Fruit fly (Drosophila melanogaster): ENCODE results near the gene Acox3.

Acox3 gene

dm6 chr2L:6479226-6479906, 31.2 kb upstream of the Acox3 start (continued):
- peak; percentile 44 for TF ChIP-seq CG5180 (GFP tag; optimal IDR thresholded peaks at IDR 0.05)
- TF ChIP-seq p53 (GFP tag; optimal IDR thresholded peaks at IDR 0.05) = no peak
- peak; percentile 14; the same call in 1 of the 3 replicates for TF ChIP-seq CG34422 (GFP tag; IDR thresholded peaks at IDR 0.05)
- no peak for TF ChIP-seq CG12219 (GFP tag; optimal IDR thresholded peaks at IDR 0.05)
- no peak for TF ChIP-seq CG11560 (tag; IDR thresholded peaks at IDR 0.05)
- TF ChIP-seq Bdp1 (GFP tag; optimal IDR thresholded peaks at IDR 0.05) = no peak
- TF ChIP-seq knrl (GFP tag; IDR thresholded peaks at IDR 0.05; ENCODE audit: partially characterized antibody) = no peak
- TF ChIP-seq ewg (GFP tag; optimal IDR thresholded peaks at IDR 0.05) = no peak
- peak; percentile 63 for TF ChIP-seq CG1233 (GFP tag; optimal IDR thresholded peaks at IDR 0.05)
- TF ChIP-seq Nf-YB (GFP tag; optimal IDR thresholded peaks at IDR 0.05) = no peak
- no peak for TF ChIP-seq slp2 (GFP tag; optimal IDR thresholded peaks at IDR 0.05)
- no peak for TF ChIP-seq vfl (GFP tag; optimal IDR thresholded peaks at IDR 0.05)
- TF ChIP-seq CG14965 (GFP tag; optimal IDR thresholded peaks at IDR 0.05; ENCODE audit: borderline replicate concordance) = no peak
- TF ChIP-seq tin (GFP tag; optimal IDR thresholded peaks at IDR 0.05) = no peak
- peak; percentile 18 for TF ChIP-seq CG2712 (tag; optimal IDR thresholded peaks at IDR 0.05)
- TF ChIP-seq sisA (GFP tag; IDR thresholded peaks at IDR 0.05) = no peak
- TF ChIP-seq repo (GFP tag; optimal IDR thresholded peaks at IDR 0.05) = no peak
- peak; percentile 38 for TF ChIP-seq CG12659 (GFP tag; optimal IDR thresholded peaks at IDR 0.05)
- no peak for TF ChIP-seq shn (GFP tag; optimal IDR thresholded peaks at IDR 0.05)
- TF ChIP-seq luna (GFP tag; optimal IDR thresholded peaks at IDR 0.05) = no peak
- peak; percentile 70 for TF ChIP-seq kni (GFP tag; optimal IDR thresholded peaks at IDR 0.05)
- TF ChIP-seq CG18764 (GFP tag; optimal IDR thresholded peaks at IDR 0.05) = no peak
- TF ChIP-seq CG3281 (GFP tag; optimal IDR thresholded peaks at IDR 0.05) = peak; percentile 43
- no peak for TF ChIP-seq CG14860 (GFP tag; IDR thresholded peaks at IDR 0.05; ENCODE audit: partially characterized antibody)
- TF ChIP-seq nau (GFP tag; optimal IDR thresholded peaks at IDR 0.05) = peak; percentile 57
- no peak for TF ChIP-seq CG10979 (tag; optimal IDR thresholded peaks at IDR 0.05)
- peak in 1 of 2 experiments; percentile 28 for TF ChIP-seq insv (GFP tag; optimal IDR thresholded peaks at IDR 0.05)
- TF ChIP-seq Sry-δ (GFP tag; optimal IDR thresholded peaks at IDR 0.05) = no peak
- peak; percentile 19 for TF ChIP-seq CG1529 (GFP tag; optimal IDR thresholded peaks at IDR 0.05)
- no peak for TF ChIP-seq ara (GFP tag; IDR thresholded peaks at IDR 0.05)
- TF ChIP-seq CG3163 (GFP tag; optimal IDR thresholded peaks at IDR 0.05) = no peak
- TF ChIP-seq CG1647 (GFP tag; optimal IDR thresholded peaks at IDR 0.05) = no peak
- TF ChIP-seq Optix (GFP tag; IDR thresholded peaks at IDR 0.05) = no peak
- peak; percentile 65 for TF ChIP-seq CG10431 (GFP tag; optimal IDR thresholded peaks at IDR 0.05)
- TF ChIP-seq CG8924 (tag; optimal IDR thresholded peaks at IDR 0.05) = peak; percentile 97
- no peak for TF ChIP-seq CG12942 (GFP tag; optimal IDR thresholded peaks at IDR 0.05)
- TF ChIP-seq CG18599 (GFP tag; optimal IDR thresholded peaks at IDR 0.05) = peak; percentile 61
- no peak for TF ChIP-seq CG8765 (GFP tag; IDR thresholded peaks at IDR 0.05)
- TF ChIP-seq E2f1 (GFP tag; IDR thresholded peaks at IDR 0.05) = no peak
- TF ChIP-seq CG32772 (GFP tag; IDR thresholded peaks at IDR 0.05) = no peak
- peak; percentile 33 for TF ChIP-seq CG7556 (GFP tag; optimal IDR thresholded peaks at IDR 0.05)
- no peak for TF ChIP-seq Myb (GFP tag; optimal IDR thresholded peaks at IDR 0.05)
- TF ChIP-seq Dek (tag; optimal IDR thresholded peaks at IDR 0.05) = peak; percentile 8
- TF ChIP-seq CG4360 (GFP tag; IDR thresholded peaks at IDR 0.05) = peak; percentile 23; the same call in 1 of the 2 replicates
- no peak for TF ChIP-seq Dref (GFP tag; IDR thresholded peaks at IDR 0.05)
- no peak for TF ChIP-seq Hmx (GFP tag; optimal IDR thresholded peaks at IDR 0.05)
- no peak for TF ChIP-seq wor (GFP tag; IDR thresholded peaks at IDR 0.05)
- no peak for TF ChIP-seq Bteb2 (GFP tag; optimal IDR thresholded peaks at IDR 0.05)
- TF ChIP-seq B-H1 (GFP tag; IDR thresholded peaks at IDR 0.05) = no peak; the same call in 2 of the 3 replicates
- peak; percentile 51 for TF ChIP-seq B-H2 (GFP tag; optimal IDR thresholded peaks at IDR 0.05)
- TF ChIP-seq H2.0 (GFP tag; IDR thresholded peaks at IDR 0.05) = no peak

All from whole organism, embryonic.